Fruit fly (Drosophila melanogaster) whole organism, embryonic: ENCODE measurements around the gene bero.

Experiments used
- Atf3 ChIP-seq: fragments of 200-800 bp; sonication (Bioruptor generic); optimal IDR thresholded peaks from 3 replicates; lab custom pipeline; 2016; ENCODE audit warnings: missing biosample characterization, missing genetic modification characterization
- Atf6 ChIP-seq: fragments of 200-800 bp; sonication (Bioruptor generic); IDR thresholded peaks from 2 replicates; pipeline ENCODE4 v1.3.6; 2022; ENCODE audit warnings: missing biosample characterization, missing genetic modification characterization
- Bgb ChIP-seq: fragments of 200-800 bp; sonication (Bioruptor generic); IDR thresholded peaks from 2 replicates; pipeline ENCODE4 v1.3.6; 2022; ENCODE audit warnings: missing biosample characterization, missing genetic modification characterization; ENCODE audit not compliant: partially characterized antibody
- CG10431 ChIP-seq: fragments of 200-800 bp; sonication (Bioruptor generic); optimal IDR thresholded peaks from 3 replicates; lab custom pipeline; 2018; ENCODE audit warnings: missing biosample characterization, mild to moderate bottlenecking, missing genetic modification characterization
- CG11456 ChIP-seq: fragments of 200-800 bp; sonication (Bioruptor generic); IDR thresholded peaks from 3 replicates; pipeline ENCODE4 v1.3.6; 2022; ENCODE audit warnings: missing biosample characterization, missing genetic modification characterization
- CG11560 ChIP-seq: fragments of 200-800 bp; sonication (Bioruptor generic); IDR thresholded peaks from 3 replicates; pipeline ENCODE4 v1.3.6; 2022; ENCODE audit warnings: missing biosample characterization, missing genetic modification characterization
- CG12071 ChIP-seq: fragments of 200-800 bp; sonication (Bioruptor generic); optimal IDR thresholded peaks from 3 replicates; lab custom pipeline; 2018; ENCODE audit warnings: missing biosample characterization, mild to moderate bottlenecking, missing genetic modification characterization
- CG12744 ChIP-seq: fragments of 200-800 bp; sonication (Bioruptor generic); optimal IDR thresholded peaks from 2 replicates; lab custom pipeline; 2016; ENCODE audit warnings: missing biosample characterization, missing genetic modification characterization
- CG14050 ChIP-seq: fragments of 200-800 bp; sonication (Bioruptor generic); IDR thresholded peaks from 3 replicates; pipeline ENCODE4 v1.3.6; 2022; ENCODE audit warnings: missing biosample characterization, missing genetic modification characterization
- CG17361 ChIP-seq: fragments of 200-800 bp; sonication (Bioruptor generic); IDR thresholded peaks from 3 replicates; pipeline ENCODE4 v1.3.6; 2022; ENCODE audit warnings: missing biosample characterization, missing genetic modification characterization
- CG17385 ChIP-seq: fragments of 200-800 bp; sonication (Bioruptor generic); optimal IDR thresholded peaks from 3 replicates; lab custom pipeline; 2018; ENCODE audit warnings: missing biosample characterization, mild to moderate bottlenecking, missing genetic modification characterization
- CG17612 ChIP-seq: fragments of 200-800 bp; sonication (Bioruptor generic); IDR thresholded peaks from 2 replicates; pipeline ENCODE4 v1.3.6; 2022; ENCODE audit warnings: missing biosample characterization, missing genetic modification characterization
- CG1832 ChIP-seq: fragments of 200-800 bp; sonication (Bioruptor generic); optimal IDR thresholded peaks from 2 replicates; lab custom pipeline; 2017; ENCODE audit warnings: missing biosample characterization, mild to moderate bottlenecking, missing genetic modification characterization, inconsistent platforms
- CG18764 ChIP-seq: fragments of 200-800 bp; sonication (Bioruptor generic); optimal IDR thresholded peaks from 3 replicates; lab custom pipeline; 2016; ENCODE audit warnings: missing biosample characterization, missing genetic modification characterization
- CG2129 ChIP-seq: fragments of 200-800 bp; sonication (Bioruptor generic); IDR thresholded peaks from 2 replicates; pipeline ENCODE4 v1.3.6; 2022; ENCODE audit warnings: missing biosample characterization, missing genetic modification characterization; ENCODE audit not compliant: partially characterized antibody
- CG2889 ChIP-seq: fragments of 200-800 bp; sonication (Bioruptor generic); IDR thresholded peaks from 3 replicates; pipeline ENCODE4 v1.3.6; 2022; ENCODE audit warnings: missing biosample characterization, missing genetic modification characterization
- CG31365 ChIP-seq: fragments of 200-800 bp; sonication (Bioruptor generic); optimal IDR thresholded peaks from 2 replicates; lab custom pipeline; 2018; ENCODE audit warnings: missing biosample characterization, mild to moderate bottlenecking, missing genetic modification characterization
- CG4617 ChIP-seq: fragments of 200-800 bp; sonication (Bioruptor generic); optimal IDR thresholded peaks from 3 replicates; lab custom pipeline; 2016; ENCODE audit warnings: missing biosample characterization, missing genetic modification characterization, borderline replicate concordance
- CG4730 ChIP-seq: fragments of 200-800 bp; sonication (Bioruptor generic); IDR thresholded peaks from 2 replicates; pipeline ENCODE4 v1.3.6; 2022; ENCODE audit warnings: missing biosample characterization, missing genetic modification characterization
- CG8359 ChIP-seq: fragments of 200-800 bp; sonication (Bioruptor generic); optimal IDR thresholded peaks from 2 replicates; lab custom pipeline; 2017; ENCODE audit warnings: missing biosample characterization, mild to moderate bottlenecking, missing genetic modification characterization, borderline replicate concordance
- CG8478 ChIP-seq: fragments of >200 bp; optimal IDR thresholded peaks from 2 replicates; lab custom pipeline; 2018
- CG9609 ChIP-seq: fragments of 200-800 bp; sonication (Bioruptor generic); optimal IDR thresholded peaks from 3 replicates; lab custom pipeline; 2016; ENCODE audit warnings: missing biosample characterization, missing genetic modification characterization
- CG9727 ChIP-seq: fragments of 200-800 bp; sonication (Bioruptor generic); optimal IDR thresholded peaks from 3 replicates; lab custom pipeline; 2017; ENCODE audit warnings: missing biosample characterization, mild to moderate bottlenecking, missing genetic modification characterization
- CkIIα-i1 ChIP-seq: fragments of 200-800 bp; sonication (Bioruptor generic); IDR thresholded peaks from 2 replicates; pipeline ENCODE4 v1.3.6; 2022; ENCODE audit warnings: missing biosample characterization, missing genetic modification characterization
- Dref ChIP-seq: fragments of 200-800 bp; sonication (Bioruptor generic); IDR thresholded peaks from 2 replicates; pipeline ENCODE4 v1.3.6; 2022; ENCODE audit warnings: missing biosample characterization, missing genetic modification characterization
- Gsc ChIP-seq: fragments of 200-800 bp; sonication (Bioruptor generic); IDR thresholded peaks from 2 replicates; pipeline ENCODE4 v1.3.6; 2022; ENCODE audit warnings: missing biosample characterization, missing genetic modification characterization
- Hmr ChIP-seq: fragments of 200-800 bp; sonication (Bioruptor generic); optimal IDR thresholded peaks from 3 replicates; lab custom pipeline; 2017; ENCODE audit warnings: mild to moderate bottlenecking, missing biosample characterization, missing genetic modification reagents, missing genetic modification characterization
- Kr ChIP-seq: fragments of 200-800 bp; sonication (Bioruptor generic); optimal IDR thresholded peaks from 2 replicates; lab custom pipeline; 2017; ENCODE audit warnings: missing biosample characterization, mild to moderate bottlenecking, missing genetic modification characterization
- Opbp ChIP-seq: fragments of 200-800 bp; sonication (Bioruptor generic); IDR thresholded peaks from 3 replicates; pipeline ENCODE4 v1.3.6; 2022; ENCODE audit warnings: missing biosample characterization, missing genetic modification characterization; ENCODE audit not compliant: partially characterized antibody
- PHDP ChIP-seq: fragments of 200-800 bp; sonication (Bioruptor generic); optimal IDR thresholded peaks from 3 replicates; lab custom pipeline; 2018; ENCODE audit warnings: missing biosample characterization, mild to moderate bottlenecking, missing genetic modification characterization, moderate library complexity
- Ravus ChIP-seq: fragments of 200-800 bp; sonication (Bioruptor generic); IDR thresholded peaks from 2 replicates; pipeline ENCODE4 v1.3.6; 2022; ENCODE audit warnings: missing biosample characterization, missing genetic modification characterization
- ash1 ChIP-seq: fragments of 200-800 bp; sonication (Bioruptor generic); optimal IDR thresholded peaks from 2 replicates; lab custom pipeline; 2018; ENCODE audit warnings: missing biosample characterization, mild to moderate bottlenecking, missing genetic modification characterization
- ato ChIP-seq: fragments of 200-800 bp; sonication (Bioruptor generic); IDR thresholded peaks from 2 replicates; pipeline ENCODE4 v1.3.6; 2022; ENCODE audit warnings: missing biosample characterization, missing genetic modification characterization; ENCODE audit not compliant: partially characterized antibody
- bbx ChIP-seq: fragments of 200-800 bp; sonication (Bioruptor generic); IDR thresholded peaks from 2 replicates; pipeline ENCODE4 v1.3.6; 2022; ENCODE audit warnings: missing biosample characterization, missing genetic modification characterization; ENCODE audit not compliant: partially characterized antibody
- cato ChIP-seq: fragments of 200-800 bp; sonication (Bioruptor generic); optimal IDR thresholded peaks from 2 replicates; lab custom pipeline; 2016; ENCODE audit warnings: missing biosample characterization, missing genetic modification characterization, borderline replicate concordance
- chif ChIP-seq, 2 experiments: fragments of 200-800 bp; sonication (Bioruptor generic); optimal IDR thresholded peaks; 3 replicates each; lab custom pipeline; 2016; ENCODE audit warnings: missing biosample characterization in 2 of 2, missing genetic modification characterization in 2 of 2
- ci ChIP-seq: fragments of 200-800 bp; sonication (Bioruptor generic); IDR thresholded peaks from 3 replicates; pipeline ENCODE4 v1.3.6; 2022; ENCODE audit warnings: missing biosample characterization, missing genetic modification characterization
- da ChIP-seq: fragments of 200-800 bp; sonication (Bioruptor generic); optimal IDR thresholded peaks from 2 replicates; lab custom pipeline; 2016; ENCODE audit warnings: missing biosample characterization, missing genetic modification characterization
- dysf ChIP-seq: fragments of 200-800 bp; sonication (Bioruptor generic); IDR thresholded peaks from 3 replicates; pipeline ENCODE4 v1.3.6; 2022; ENCODE audit warnings: missing biosample characterization, missing genetic modification characterization
- fd96Cb ChIP-seq: fragments of 200-800 bp; sonication (Bioruptor generic); optimal IDR thresholded peaks from 2 replicates; lab custom pipeline; 2018; ENCODE audit warnings: missing biosample characterization, mild to moderate bottlenecking, missing genetic modification characterization, moderate library complexity
- h ChIP-seq: fragments of >200 bp; optimal IDR thresholded peaks from 2 replicates; lab custom pipeline; 2017
- lilli ChIP-seq: fragments of 200-800 bp; sonication (Bioruptor generic); optimal IDR thresholded peaks from 3 replicates; lab custom pipeline; 2016; ENCODE audit warnings: missing biosample characterization, missing genetic modification characterization
- nerfin-1 ChIP-seq: fragments of 200-800 bp; sonication (Bioruptor generic); optimal IDR thresholded peaks from 3 replicates; lab custom pipeline; 2019; ENCODE audit warnings: missing biosample characterization, mild to moderate bottlenecking, missing genetic modification characterization, moderate library complexity
- oc ChIP-seq: fragments of 200-800 bp; sonication (Bioruptor generic); optimal IDR thresholded peaks from 2 replicates; lab custom pipeline; 2018; ENCODE audit warnings: missing biosample characterization, mild to moderate bottlenecking, missing genetic modification characterization, moderate library complexity
- pb ChIP-seq: fragments of 200-800 bp; sonication (Bioruptor generic); optimal IDR thresholded peaks from 3 replicates; lab custom pipeline; 2016; ENCODE audit warnings: missing biosample characterization, missing genetic modification characterization
- ro ChIP-seq: fragments of 200-800 bp; sonication (Bioruptor generic); IDR thresholded peaks from 2 replicates; pipeline ENCODE4 v1.3.6; 2022; ENCODE audit warnings: missing biosample characterization, missing genetic modification characterization
- slou ChIP-seq: fragments of 200-800 bp; sonication (Bioruptor generic); optimal IDR thresholded peaks from 3 replicates; lab custom pipeline; 2016; ENCODE audit warnings: missing biosample characterization, missing genetic modification characterization
- sob ChIP-seq: fragments of 200-800 bp; sonication (Bioruptor generic); IDR thresholded peaks from 2 replicates; pipeline ENCODE4 v1.3.6; 2022; ENCODE audit warnings: missing biosample characterization, missing genetic modification characterization
- tin ChIP-seq: fragments of 200-800 bp; sonication (Bioruptor generic); optimal IDR thresholded peaks from 3 replicates; lab custom pipeline; 2016; ENCODE audit warnings: missing biosample characterization, missing genetic modification characterization
- twi ChIP-seq: fragments of 200-800 bp; optimal IDR thresholded peaks from 2 replicates; lab custom pipeline; 2019; ENCODE audit warnings: missing biosample characterization, mild to moderate bottlenecking, missing genetic modification characterization, moderate library complexity
- zfh2 ChIP-seq: fragments of 200-800 bp; sonication (Bioruptor generic); optimal IDR thresholded peaks from 2 replicates; lab custom pipeline; 2016; ENCODE audit warnings: missing biosample characterization, missing genetic modification characterization

Gene bero

dm6 chr2L:20864764-20865265 lies 6.3 kb downstream of the bero start, which contains the start of gene CG9338 (continued):
- TF ChIP-seq Atf6 (peak; percentile 81), ro (GFP tag; lab: Robert Waterston, UW) (no peak), fd96Cb (peak; percentile 88), Gsc (GFP tag; lab: Robert Waterston, UW) (no peak), CG11456 (GFP tag; lab: Robert Waterston, UW) (no peak; the same call in 1 of the 3 replicates), PHDP (tag; lab: Kevin White, UChicago) (peak; percentile 83), ato (GFP tag; lab: Robert Waterston, UW) (peak; percentile 54; the same call in 1 of the 2 replicates), CG12071 (GFP tag; lab: Kevin White, UChicago) (peak; percentile 91), CG10431 (GFP tag; lab: Kevin White, UChicago) (peak; percentile 35), zfh2 (GFP tag; lab: Kevin White, UChicago) (peak; percentile 84), CG4730 (GFP tag; lab: Robert Waterston, UW) (peak; percentile 88), Kr (no peak), tin (GFP tag; lab: Kevin White, UChicago) (peak; percentile 67), chif (GFP tag; optimal IDR thresholded peaks at IDR 0.05; lab: Kevin White, UChicago) (peak; percentile 66 to 83), Atf3 (GFP tag; lab: Kevin White, UChicago) (peak; percentile 72), bbx (GFP tag; lab: Robert Waterston, UW) (peak; percentile 57; the same call in 1 of the 2 replicates), nerfin-1 (tag; lab: Kevin White, UChicago) (peak; percentile 91), CG11560 (tag; lab: Robert Waterston, UW) (no peak), CG2129 (GFP tag; lab: Robert Waterston, UW) (no peak), CG4617 (peak; percentile 16), Ravus (GFP tag; lab: Robert Waterston, UW) (peak; percentile 47; the same call in 1 of the 2 replicates), twi (tag; lab: Kevin White, UChicago) (peak; percentile 46), CG17385 (GFP tag; lab: Kevin White, UChicago) (peak; percentile 73), oc (tag; lab: Kevin White, UChicago) (no peak), CG2889 (peak; percentile 43; the same call in 1 of the 3 replicates), CG8478 (lab: Kevin White, UChicago) (no peak), CG1832 (GFP tag; lab: Kevin White, UChicago) (no peak), Bgb (GFP tag; lab: Robert Waterston, UW) (peak; percentile 44; the same call in 1 of the 2 replicates), sob (GFP tag; lab: Robert Waterston, UW) (peak; percentile 78), lilli (GFP tag; lab: Kevin White, UChicago) (peak; percentile 87), CG31365 (peak; percentile 87), Hmr (GFP tag; lab: Kevin White, UChicago) (peak; percentile 87), Dref (no peak), CG14050 (GFP tag; lab: Robert Waterston, UW) (peak; percentile 60), CG8359 (peak; percentile 85), pb (GFP tag; lab: Kevin White, UChicago) (peak; percentile 64), cato (GFP tag; lab: Kevin White, UChicago) (peak; percentile 75), da (GFP tag; lab: Kevin White, UChicago) (peak; percentile 67), CG17612 (GFP tag; lab: Robert Waterston, UW) (peak; percentile 90), CG9727 (GFP tag; lab: Kevin White, UChicago) (peak; percentile 74), dysf (GFP tag; lab: Robert Waterston, UW) (peak; percentile 85), Opbp (GFP tag; lab: Robert Waterston, UW) (no peak), ci (GFP tag; lab: Robert Waterston, UW) (peak; percentile 81), CG12744 (GFP tag; lab: Kevin White, UChicago) (peak; percentile 54), CG9609 (GFP tag; lab: Kevin White, UChicago) (peak; percentile 89), CG18764 (GFP tag; lab: Kevin White, UChicago) (peak; percentile 91), ash1 (peak; percentile 46), h (lab: Kevin White, UChicago) (no peak), slou (GFP tag; lab: Kevin White, UChicago) (peak; percentile 47), CG17361 (peak; percentile 97), CkIIα-i1 (no peak)
